Worm (Caenorhabditis elegans) whole organism, midembryonic: Measurements from ENCODE around the gene fbxa-128.

Experiments used
- T22C8.4 ChIP-seq: fragments of 200-800 bp; sonication (Bioruptor generic); IDR thresholded peaks from 2 replicates; pipeline ENCODE4 v1.3.6; 2022; ENCODE audit warnings: missing genetic modification characterization, missing compliant biosample characterization
- cog-1 ChIP-seq: sonication (generic microtip); optimal IDR thresholded peaks from 2 replicates; lab custom pipeline; 2016; ENCODE audit warnings: missing genetic modification characterization, missing compliant biosample characterization
- flt-1 ChIP-seq: fragments of 200-800 bp; sonication (Bioruptor generic); IDR thresholded peaks from 2 replicates; pipeline ENCODE4 v1.3.6; 2022; ENCODE audit warnings: missing genetic modification characterization, missing compliant biosample characterization
- klf-2 ChIP-seq: fragments of 200-800 bp; sonication (Bioruptor generic); conservative IDR thresholded peaks from 2 replicates; pipeline ENCODE4 v1.3.6; 2022; ENCODE audit warnings: missing genetic modification reagents, missing genetic modification characterization, missing compliant biosample characterization
- med-1 ChIP-seq: sonication (generic microtip); optimal IDR thresholded peaks from 2 replicates; lab custom pipeline; 2017; ENCODE audit warnings: missing genetic modification characterization, mild to moderate bottlenecking, missing compliant biosample characterization, antibody characterized with exemption, missing genetic modification reagents; ENCODE audit not compliant: insufficient read depth
- ref-1 ChIP-seq: fragments of 200-800 bp; sonication (Bioruptor generic); conservative IDR thresholded peaks from 2 replicates; pipeline ENCODE4 v1.3.6; 2022; ENCODE audit warnings: missing genetic modification reagents, missing genetic modification characterization, missing compliant biosample characterization
- tab-1 ChIP-seq: fragments of 200-800 bp; sonication (Bioruptor generic); IDR thresholded peaks from 2 replicates; pipeline ENCODE4 v1.3.6; 2022; ENCODE audit warnings: missing genetic modification characterization, missing compliant biosample characterization
- ztf-23 ChIP-seq: fragments of 200-800 bp; sonication (Bioruptor generic); IDR thresholded peaks from 2 replicates; pipeline ENCODE4 v1.3.6; 2022; ENCODE audit warnings: missing genetic modification reagents, missing genetic modification characterization, missing compliant biosample characterization
- ztf-29 ChIP-seq: fragments of 200-800 bp; sonication (Bioruptor generic); IDR thresholded peaks from 2 replicates; pipeline ENCODE4 v1.3.6; 2022; ENCODE audit warnings: missing genetic modification reagents, missing genetic modification characterization, missing compliant biosample characterization

Gene fbxa-128

DNA sequence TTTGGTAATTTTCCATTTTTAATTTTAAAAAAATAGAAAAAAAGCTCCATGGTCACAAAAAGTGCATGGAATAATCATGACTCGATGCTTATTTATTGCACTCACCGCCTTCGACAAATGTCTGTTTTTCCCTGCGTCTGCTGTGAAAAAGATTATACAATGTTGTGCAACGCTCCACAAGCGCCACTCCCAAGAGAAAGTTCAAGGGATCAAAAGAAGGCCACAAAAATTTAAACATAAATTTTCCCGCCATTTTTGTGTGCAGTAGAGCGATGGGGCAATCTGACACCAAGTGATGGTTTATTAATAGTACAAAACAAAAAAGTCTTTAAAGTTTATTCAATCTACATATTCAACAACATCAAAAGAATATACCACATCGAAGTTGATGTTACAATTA is at the start of gene fbxa-128:
fbxa-128 (minus strand) TSS at position 192 of the 400 bp plus-strand sequence.
- TF ChIP-seq T22C8.4 (GFP tag; lab: Robert Waterston, UW), result no peak
- TF ChIP-seq med-1 (GFP tag; lab: Kevin White, UChicago), result no peak
- TF ChIP-seq tab-1, result no peak
- TF ChIP-seq ztf-29 (GFP tag; lab: Robert Waterston, UW), result no peak
- TF ChIP-seq flt-1 (GFP tag; lab: Robert Waterston, UW), result no peak
- no peak for TF ChIP-seq ztf-23 (GFP tag; lab: Robert Waterston, UW)
- TF ChIP-seq klf-2 (GFP tag; lab: Robert Waterston, UW), result no peak
- TF ChIP-seq ref-1 (GFP tag; lab: Robert Waterston, UW), result no peak
- TF ChIP-seq cog-1 (tag; lab: Kevin White, UChicago), result no peak

DNA sequence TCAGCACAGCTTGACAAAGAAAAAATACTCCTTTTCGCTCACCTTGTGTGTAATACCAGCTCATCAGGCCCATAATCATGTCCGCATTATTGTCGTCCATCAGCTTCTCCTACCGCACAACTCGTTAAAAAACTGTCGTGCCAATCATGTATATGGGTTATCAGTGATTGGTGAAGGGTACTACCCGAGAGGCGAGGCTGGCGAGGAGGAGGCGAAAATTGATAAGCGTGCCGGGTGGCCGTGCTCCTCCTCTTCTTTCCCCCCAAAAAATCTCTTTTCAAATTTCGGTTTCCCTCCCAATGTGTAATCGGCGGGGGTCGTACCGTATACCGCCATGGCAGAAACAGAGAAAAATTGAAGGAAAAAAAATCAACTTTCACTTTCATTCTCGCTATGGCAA is 49.2 kb upstream of the fbxa-128 start:
- TF ChIP-seq cog-1 (tag; lab: Kevin White, UChicago), result no peak
- TF ChIP-seq ztf-23 (GFP tag; lab: Robert Waterston, UW), result no peak
- no peak for TF ChIP-seq T22C8.4 (GFP tag; lab: Robert Waterston, UW)
- no peak for TF ChIP-seq tab-1
- no peak for TF ChIP-seq ref-1 (GFP tag; lab: Robert Waterston, UW)
- TF ChIP-seq klf-2 (GFP tag; lab: Robert Waterston, UW), result no peak
- TF ChIP-seq flt-1 (GFP tag; lab: Robert Waterston, UW), result no peak
- no peak for TF ChIP-seq med-1 (GFP tag; lab: Kevin White, UChicago)
- no peak for TF ChIP-seq ztf-29 (GFP tag; lab: Robert Waterston, UW)

DNA sequence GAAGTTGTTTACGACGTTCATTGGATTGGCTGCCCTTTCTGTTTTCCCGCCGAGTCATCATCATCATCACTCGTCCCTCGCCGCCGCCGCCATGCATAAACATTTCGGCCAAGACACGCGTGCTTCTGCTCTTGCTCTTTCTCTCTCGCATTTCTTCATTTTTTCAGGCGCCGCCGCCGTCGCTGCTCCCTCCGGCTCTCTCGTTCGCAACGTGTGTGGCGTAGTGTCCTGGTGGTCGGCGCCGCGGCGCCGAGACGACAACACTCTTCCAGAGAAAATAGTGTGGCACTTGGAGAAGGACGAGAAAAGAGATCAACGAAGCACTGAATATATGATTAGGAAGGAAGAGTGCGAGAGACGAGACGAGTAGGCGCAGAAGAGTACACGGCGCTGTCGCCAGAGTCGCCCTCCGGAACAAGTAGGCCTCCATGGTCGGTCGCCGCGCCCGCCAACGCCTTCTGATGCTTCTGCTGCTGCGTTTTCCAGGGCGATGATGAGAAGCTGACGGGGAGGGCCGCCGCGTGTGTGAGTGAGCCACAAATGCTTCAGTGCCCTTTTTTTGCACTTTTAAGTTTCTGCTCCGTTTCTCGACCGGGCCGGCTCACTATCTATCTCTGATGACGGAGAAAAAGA is 46.7 kb upstream of the fbxa-128 start:
- TF ChIP-seq flt-1 (GFP tag; lab: Robert Waterston, UW), result no peak
- no peak for TF ChIP-seq klf-2 (GFP tag; lab: Robert Waterston, UW)

DNA sequence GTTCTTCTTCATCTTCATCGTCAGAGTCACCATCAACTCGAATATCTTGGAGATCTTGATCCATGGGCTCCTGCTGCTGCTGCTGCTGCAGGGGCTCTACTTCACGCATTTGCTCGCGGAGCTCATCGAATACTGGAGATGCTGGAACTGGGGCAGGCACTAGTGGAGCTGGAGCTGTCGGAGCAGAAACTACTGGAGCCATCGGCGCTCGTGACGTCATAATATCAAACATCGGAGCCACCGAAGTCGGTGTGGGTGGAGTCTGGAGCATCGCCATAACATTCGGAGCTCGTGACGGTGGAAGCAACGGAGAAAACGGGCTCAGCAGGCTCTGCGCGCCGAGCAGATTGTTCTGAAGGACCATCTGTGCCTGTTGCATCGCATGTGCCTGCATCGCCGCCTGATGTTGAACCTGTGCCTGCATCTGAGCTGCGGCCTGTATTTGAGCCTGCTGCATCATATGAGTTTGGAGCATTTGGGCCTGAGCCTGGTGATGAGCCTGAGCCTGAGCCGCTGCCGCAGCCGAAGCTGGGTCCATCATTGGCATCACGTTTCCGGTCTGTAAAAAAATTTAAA is 36.8 kb upstream of the fbxa-128 start:
- TF ChIP-seq ztf-23 (GFP tag; lab: Robert Waterston, UW) (no peak), tab-1 (no peak), klf-2 (GFP tag; lab: Robert Waterston, UW) (no peak), ref-1 (GFP tag; lab: Robert Waterston, UW) (no peak), cog-1 (tag; lab: Kevin White, UChicago) (no peak), T22C8.4 (GFP tag; lab: Robert Waterston, UW) (no peak), ztf-29 (GFP tag; lab: Robert Waterston, UW) (no peak), med-1 (GFP tag; lab: Kevin White, UChicago) (no peak), flt-1 (GFP tag; lab: Robert Waterston, UW) (no peak)

DNA sequence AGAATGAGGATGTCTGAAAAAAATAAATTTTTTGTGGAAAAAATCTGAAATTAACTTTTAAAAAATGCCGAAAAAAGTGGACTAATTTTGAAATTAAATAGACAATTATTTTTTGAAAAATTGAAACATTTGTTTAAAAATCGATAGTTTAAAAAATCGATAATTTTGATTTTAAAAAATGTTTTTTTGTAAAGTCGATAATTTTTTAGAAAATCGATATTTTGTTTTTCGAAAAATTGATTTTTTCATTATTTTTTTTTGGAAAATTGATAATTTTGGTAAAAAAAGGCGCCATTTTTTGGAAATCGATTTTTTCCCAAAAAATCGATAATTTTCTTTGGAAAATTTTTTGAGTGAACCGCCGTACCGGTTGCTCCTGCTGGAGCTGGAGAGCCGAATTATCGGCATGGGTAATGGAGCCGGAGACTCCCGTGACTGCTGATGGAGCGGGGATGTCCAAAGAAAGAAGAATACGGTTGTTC is 33.4 kb upstream of the fbxa-128 start:
- TF ChIP-seq flt-1 (GFP tag; lab: Robert Waterston, UW) (no peak), tab-1 (no peak), med-1 (GFP tag; lab: Kevin White, UChicago) (no peak), klf-2 (GFP tag; lab: Robert Waterston, UW) (no peak), T22C8.4 (GFP tag; lab: Robert Waterston, UW) (peak; percentile 76), ztf-23 (GFP tag; lab: Robert Waterston, UW) (no peak), ztf-29 (GFP tag; lab: Robert Waterston, UW) (no peak), ref-1 (GFP tag; lab: Robert Waterston, UW) (no peak)

DNA sequence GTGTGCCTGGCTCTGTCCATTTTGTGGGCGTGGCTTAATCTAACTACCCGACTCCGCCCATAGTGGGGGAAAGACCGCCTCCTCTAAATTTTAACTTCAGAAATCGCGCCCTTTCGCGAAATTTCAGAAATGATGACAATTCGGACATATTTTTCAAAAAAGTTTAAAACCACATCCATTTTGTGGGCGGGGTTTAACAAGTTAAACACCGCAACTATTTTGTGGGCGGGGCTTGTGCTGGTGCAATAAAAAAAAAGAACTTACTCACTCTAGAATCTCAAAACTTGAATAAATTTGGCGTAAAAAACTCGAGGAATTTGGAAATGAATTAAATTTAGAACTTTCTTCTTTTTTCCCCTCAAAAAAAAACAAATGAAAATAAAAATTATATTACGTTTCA is 31.6 kb upstream of the fbxa-128 start:
- TF ChIP-seq ztf-23 (GFP tag; lab: Robert Waterston, UW) (no peak), T22C8.4 (GFP tag; lab: Robert Waterston, UW) (no peak), flt-1 (GFP tag; lab: Robert Waterston, UW) (no peak), ref-1 (GFP tag; lab: Robert Waterston, UW) (no peak), tab-1 (no peak), med-1 (GFP tag; lab: Kevin White, UChicago) (no peak), cog-1 (tag; lab: Kevin White, UChicago) (no peak), klf-2 (GFP tag; lab: Robert Waterston, UW) (no peak), ztf-29 (GFP tag; lab: Robert Waterston, UW) (no peak)

DNA sequence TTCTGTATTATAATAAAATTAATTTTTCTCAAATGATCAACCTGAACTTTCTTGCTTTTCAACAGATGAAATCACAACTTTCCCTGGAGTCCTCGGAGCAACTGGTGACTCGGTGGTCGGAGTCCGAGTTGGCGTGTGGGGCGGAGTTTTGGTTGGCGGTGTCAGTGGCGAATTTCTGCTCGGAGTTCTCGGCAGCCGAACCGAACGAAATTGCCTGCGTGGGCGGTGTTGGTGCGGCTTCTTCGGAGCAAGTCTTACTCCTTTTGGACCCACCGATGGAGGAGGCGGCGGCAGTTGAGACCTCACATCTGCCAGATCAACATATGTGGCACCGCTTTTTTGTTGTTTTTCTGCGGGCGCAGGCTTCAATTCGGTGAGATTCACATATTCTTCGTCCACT is 30.8 kb upstream of the fbxa-128 start:
- 0 out of 2 replicates have a peak, but pooled peaks have one; percentile 16 for TF ChIP-seq tab-1
- no peak for TF ChIP-seq klf-2 (GFP tag; lab: Robert Waterston, UW)
- no peak for TF ChIP-seq flt-1 (GFP tag; lab: Robert Waterston, UW)
- TF ChIP-seq ztf-23 (GFP tag; lab: Robert Waterston, UW), result no peak

DNA sequence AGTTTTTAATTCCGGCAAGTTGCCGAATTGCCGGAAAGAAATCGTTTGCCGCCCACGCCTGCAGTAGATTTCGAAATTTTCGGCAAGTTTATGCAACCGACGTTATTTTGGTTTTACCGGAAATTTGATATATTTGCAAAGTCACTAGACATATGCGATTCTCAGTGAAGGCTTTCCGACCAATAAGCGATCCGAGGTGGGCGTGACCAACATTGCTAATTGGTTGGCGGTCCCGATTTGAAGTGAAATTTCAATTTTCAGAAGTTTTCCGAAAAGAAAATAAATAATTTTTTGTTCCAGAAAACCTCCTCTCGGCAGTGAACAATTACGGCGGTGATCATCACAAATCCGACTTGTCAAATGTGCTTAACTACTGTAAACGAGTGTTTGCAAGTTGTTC is 19.0 kb upstream of the fbxa-128 start:
- TF ChIP-seq ref-1 (GFP tag; lab: Robert Waterston, UW), result no peak
- no peak for TF ChIP-seq flt-1 (GFP tag; lab: Robert Waterston, UW)
- TF ChIP-seq ztf-29 (GFP tag; lab: Robert Waterston, UW), result no peak
- no peak for TF ChIP-seq klf-2 (GFP tag; lab: Robert Waterston, UW)
- TF ChIP-seq ztf-23 (GFP tag; lab: Robert Waterston, UW), result no peak
- no peak for TF ChIP-seq med-1 (GFP tag; lab: Kevin White, UChicago)
- no peak for TF ChIP-seq tab-1
- no peak for TF ChIP-seq T22C8.4 (GFP tag; lab: Robert Waterston, UW)
- no peak for TF ChIP-seq cog-1 (tag; lab: Kevin White, UChicago)

DNA sequence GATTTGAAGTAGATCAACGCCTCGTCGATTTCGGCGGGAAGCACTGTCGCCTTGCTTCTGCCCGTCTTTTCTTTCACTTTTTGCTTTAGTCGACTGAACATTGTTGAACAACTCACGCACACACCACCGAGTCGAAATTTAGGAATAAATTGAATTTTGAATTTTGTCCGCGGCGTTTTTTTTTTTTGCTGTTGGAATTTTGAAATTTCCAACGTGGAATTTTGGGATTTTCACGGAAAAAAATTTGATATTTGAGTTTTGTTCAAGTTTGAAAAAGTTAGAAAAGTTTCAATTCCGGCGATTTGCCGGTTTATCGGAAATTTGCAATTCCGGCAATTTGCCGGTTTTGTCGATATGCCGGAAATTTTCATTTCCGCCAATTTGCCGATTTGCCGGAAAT is 18.2 kb upstream of the fbxa-128 start, which contains the start of gene Y47D3A.31:
Y47D3A.31 (minus strand) TSS at position 101 of the 400 bp plus-strand sequence.
- TF ChIP-seq ref-1 (GFP tag; lab: Robert Waterston, UW) (no peak), cog-1 (tag; lab: Kevin White, UChicago) (no peak), flt-1 (GFP tag; lab: Robert Waterston, UW) (no peak), T22C8.4 (GFP tag; lab: Robert Waterston, UW) (no peak), klf-2 (GFP tag; lab: Robert Waterston, UW) (no peak), ztf-23 (GFP tag; lab: Robert Waterston, UW) (no peak), med-1 (GFP tag; lab: Kevin White, UChicago) (no peak), tab-1 (no peak), ztf-29 (GFP tag; lab: Robert Waterston, UW) (no peak)
